Worm (Caenorhabditis elegans) whole organism, early embryonic: ENCODE results near the gene T24H10.4.

Source experiments
- B0310.2 ChIP-seq: sonication (generic microtip); optimal IDR thresholded peaks from 2 replicates; lab custom pipeline; 2016; ENCODE audit warnings: mild to moderate bottlenecking, missing genetic modification characterization, missing compliant biosample characterization
- F13C5.2 ChIP-seq: sonication (generic microtip); optimal IDR thresholded peaks from 2 replicates; lab custom pipeline; 2017; ENCODE audit warnings: mild to moderate bottlenecking, missing genetic modification characterization, inconsistent platforms, missing compliant biosample characterization
- ama-1 ChIP-seq: fragments of 150-350 bp; optimal IDR thresholded peaks from 2 replicates; lab custom pipeline; 2014
- ceh-13 ChIP-seq: fragments of 200-800 bp; sonication (Bioruptor generic); optimal IDR thresholded peaks from 2 replicates; lab custom pipeline; 2018; ENCODE audit warnings: mild to moderate bottlenecking, missing genetic modification characterization, missing compliant biosample characterization
- flt-1 ChIP-seq: fragments of 200-800 bp; sonication (Bioruptor generic); IDR thresholded peaks from 2 replicates; pipeline ENCODE4 v1.3.6; 2022; ENCODE audit warnings: missing genetic modification characterization, missing compliant biosample characterization
- hmg-4 ChIP-seq: fragments of 200-800 bp; sonication (Bioruptor generic); optimal IDR thresholded peaks from 2 replicates; lab custom pipeline; 2018; ENCODE audit warnings: mild to moderate bottlenecking, missing genetic modification characterization, missing compliant biosample characterization
- tra-4 ChIP-seq: sonication (generic microtip); optimal IDR thresholded peaks from 2 replicates; lab custom pipeline; 2017; ENCODE audit warnings: missing genetic modification characterization, missing compliant biosample characterization

ce11 chrII:9132338-9132737 lies 23.0 kb downstream of the T24H10.4 start:
- TF ChIP-seq F13C5.2 (tag; lab: Kevin White, UChicago): no peak
- TF ChIP-seq flt-1 (GFP tag; lab: Robert Waterston, UW): no peak
- TF ChIP-seq hmg-4 (GFP tag; lab: Kevin White, UChicago): no peak
- no peak for TF ChIP-seq ceh-13
- TF ChIP-seq B0310.2 (tag; lab: Kevin White, UChicago): no peak
- no peak for TF ChIP-seq tra-4
- no peak for TF ChIP-seq ama-1 (lab: Kevin White, UChicago)
